Fruit fly (Drosophila melanogaster): ENCODE data around the gene scny.

scny gene

DNA sequence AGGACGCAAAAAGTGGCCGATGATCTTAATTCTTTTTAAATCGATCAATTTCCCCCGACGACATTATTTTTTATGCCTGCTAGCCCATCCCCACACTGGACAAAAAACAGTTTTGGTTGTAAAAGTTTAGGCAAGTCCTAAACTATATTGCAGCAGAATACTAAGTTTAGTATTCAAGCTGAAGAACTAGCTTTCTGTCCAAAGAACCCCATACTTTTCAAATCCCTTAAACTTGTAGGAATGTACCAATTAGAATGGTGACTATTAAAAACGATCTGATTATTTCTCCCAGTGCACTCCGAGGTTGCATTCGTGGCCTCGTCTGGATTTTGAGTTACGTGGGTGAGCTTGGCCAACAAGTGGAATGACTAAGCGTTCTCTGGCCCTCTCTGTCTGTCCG is 56.7 kb downstream of the scny start (continued):
- TF ChIP-seq salr (GFP tag; optimal IDR thresholded peaks at IDR 0.05): no peak
- no peak for TF ChIP-seq vri (GFP tag; optimal IDR thresholded peaks at IDR 0.05)
- TF ChIP-seq Blimp-1 (GFP tag; optimal IDR thresholded peaks at IDR 0.05): no peak
- TF ChIP-seq lz (GFP tag; optimal IDR thresholded peaks at IDR 0.05): no peak
- no peak for TF ChIP-seq CG8319 (GFP tag; optimal IDR thresholded peaks at IDR 0.05)
- no peak for TF ChIP-seq Hr4 (GFP tag; optimal IDR thresholded peaks at IDR 0.05)
- no peak for TF ChIP-seq Gug (GFP tag; IDR thresholded peaks at IDR 0.05)
- TF ChIP-seq spab (GFP tag; optimal IDR thresholded peaks at IDR 0.05): peak; percentile 12
- peak; percentile 5 for TF ChIP-seq Ets96B (tag; optimal IDR thresholded peaks at IDR 0.05)
- no peak for TF ChIP-seq CG6854 (GFP tag; optimal IDR thresholded peaks at IDR 0.05)
- peak; percentile 52 for TF ChIP-seq Eip78C (GFP tag)
- no peak for TF ChIP-seq CG10631 (GFP tag; optimal IDR thresholded peaks at IDR 0.05)

All from whole organism, prepupa.